Fruit fly (Drosophila melanogaster) whole organism, wandering third instar larva: ENCODE results near the gene CG34429.

Experiments used
- Abd-B ChIP-seq: fragments of >200 bp; optimal IDR thresholded peaks from 2 replicates; lab custom pipeline; 2017; ENCODE audit warnings: missing biosample characterization, missing genetic modification characterization
- CG32264 ChIP-seq: fragments of 200-800 bp; sonication (Bioruptor generic); optimal IDR thresholded peaks from 2 replicates; lab custom pipeline; 2016; ENCODE audit warnings: missing biosample characterization, missing genetic modification characterization
- CG9705 ChIP-seq: fragments of 200-800 bp; sonication (Bioruptor generic); optimal IDR thresholded peaks from 2 replicates; lab custom pipeline; 2018; ENCODE audit warnings: missing biosample characterization, mild to moderate bottlenecking, missing genetic modification characterization
- CrebA ChIP-seq: fragments of 200-800 bp; sonication (Bioruptor generic); optimal IDR thresholded peaks from 2 replicates; lab custom pipeline; 2016; ENCODE audit warnings: missing biosample characterization, mild to moderate bottlenecking, missing genetic modification characterization, borderline replicate concordance
- Dfd ChIP-seq: fragments of >200 bp; optimal IDR thresholded peaks from 2 replicates; lab custom pipeline; 2017; ENCODE audit warnings: missing biosample characterization, missing genetic modification characterization
- Dif ChIP-seq: fragments of 200-275, 200-300 bp; sonication (Bioruptor generic); optimal IDR thresholded peaks from 2 replicates; lab custom pipeline; 2018; ENCODE audit warnings: missing biosample characterization, missing genetic modification characterization; ENCODE audit not compliant: partially characterized antibody
- GATAd ChIP-seq: sonication (Bioruptor generic); optimal IDR thresholded peaks from 2 replicates; lab custom pipeline; 2016; ENCODE audit warnings: missing biosample characterization, missing genetic modification characterization
- HLH106 ChIP-seq: fragments of 200-800 bp; optimal IDR thresholded peaks from 3 replicates; lab custom pipeline; 2019; ENCODE audit warnings: missing biosample characterization, mild to moderate bottlenecking, missing genetic modification characterization, moderate library complexity
- Hnf4 ChIP-seq: fragments of 200-800 bp; sonication (Bioruptor generic); optimal IDR thresholded peaks from 2 replicates; lab custom pipeline; 2016; ENCODE audit warnings: missing biosample characterization, mild to moderate bottlenecking, missing genetic modification characterization
- Hr78 ChIP-seq: fragments of >200 bp; optimal IDR thresholded peaks from 2 replicates; lab custom pipeline; 2017; ENCODE audit warnings: missing biosample characterization, missing genetic modification characterization
- Hr83 ChIP-seq: fragments of 200-300 bp; sonication (Bioruptor generic); optimal IDR thresholded peaks from 2 replicates; lab custom pipeline; 2016; ENCODE audit warnings: missing biosample characterization, mild to moderate bottlenecking, missing genetic modification characterization, moderate library complexity; ENCODE audit not compliant: poor library complexity, severe bottlenecking
- Jra ChIP-seq: sonication (Bioruptor generic); optimal IDR thresholded peaks from 2 replicates; lab custom pipeline; 2016; ENCODE audit warnings: missing biosample characterization, missing genetic modification characterization
- Mio ChIP-seq: sonication (Bioruptor generic); optimal IDR thresholded peaks from 2 replicates; lab custom pipeline; 2016; ENCODE audit warnings: missing biosample characterization, missing genetic modification characterization
- Myc ChIP-seq: fragments of >200 bp; optimal IDR thresholded peaks from 2 replicates; lab custom pipeline; 2017
- N ChIP-seq: fragments of >200 bp; optimal IDR thresholded peaks from 2 replicates; lab custom pipeline; 2018; ENCODE audit warnings: missing biosample characterization, missing external identifiers, missing genetic modification characterization
- OdsH ChIP-seq: fragments of 200-800 bp; sonication (Bioruptor generic); optimal IDR thresholded peaks from 2 replicates; lab custom pipeline; 2016; ENCODE audit warnings: missing biosample characterization, mild to moderate bottlenecking, missing genetic modification characterization
- Rel ChIP-seq, 2 experiments: fragments of 200-800 bp; sonication (Bioruptor generic) in 1 of 2; optimal IDR thresholded peaks; 2 replicates in 1 of 2; 3 replicates in 1 of 2; lab custom pipeline; 2016 to 2019; ENCODE audit warnings: mild to moderate bottlenecking in 2 of 2, missing biosample characterization in 2 of 2, missing genetic modification characterization in 2 of 2, moderate library complexity in 1 of 2
- Sp1 ChIP-seq: fragments of 200-800 bp; sonication (Bioruptor generic); optimal IDR thresholded peaks from 3 replicates; lab custom pipeline; 2019; ENCODE audit warnings: missing biosample characterization, mild to moderate bottlenecking, missing genetic modification characterization, moderate library complexity
- Vsx2 ChIP-seq: fragments of 200-300, 225-300 bp; sonication (Bioruptor generic); optimal IDR thresholded peaks from 2 replicates; lab custom pipeline; 2018; ENCODE audit warnings: missing biosample characterization, missing genetic modification characterization; ENCODE audit not compliant: partially characterized antibody
- br ChIP-seq: fragments of 200-800 bp; sonication (Bioruptor generic); optimal IDR thresholded peaks from 2 replicates; lab custom pipeline; 2016; ENCODE audit warnings: missing biosample characterization, missing genetic modification characterization
- brk ChIP-seq: fragments of 200-800 bp; sonication (Bioruptor generic); optimal IDR thresholded peaks from 2 replicates; lab custom pipeline; 2016; ENCODE audit warnings: missing biosample characterization, mild to moderate bottlenecking, missing genetic modification characterization
- dl ChIP-seq, 2 experiments: fragments of 175-275, 200-275 bp in 1 of 2; fragments of 200-275 bp in 1 of 2; sonication (Bioruptor generic); optimal IDR thresholded peaks; lab custom pipeline; 2018; ENCODE audit warnings: mild to moderate bottlenecking in 2 of 2, missing biosample characterization in 2 of 2, missing genetic modification characterization in 2 of 2, moderate library complexity in 2 of 2; ENCODE audit not compliant: partially characterized antibody in 2 of 2, insufficient read depth in 1 of 2
- dmrt93B ChIP-seq: fragments of 200-800 bp; sonication (Bioruptor generic); optimal IDR thresholded peaks from 2 replicates; lab custom pipeline; 2018; ENCODE audit warnings: missing biosample characterization, mild to moderate bottlenecking, missing genetic modification characterization
- dsf ChIP-seq: sonication (Bioruptor generic); optimal IDR thresholded peaks from 2 replicates; lab custom pipeline; 2016; ENCODE audit warnings: missing biosample characterization, missing genetic modification characterization, borderline replicate concordance
- ey ChIP-seq: fragments of 200-800 bp; sonication (Bioruptor generic); optimal IDR thresholded peaks from 2 replicates; lab custom pipeline; 2016; ENCODE audit warnings: missing biosample characterization, missing genetic modification characterization
- foxo ChIP-seq, 2 experiments: fragments of 200-800 bp; sonication (Bioruptor generic); optimal IDR thresholded peaks; 2 replicates in 1 of 2; 3 replicates in 1 of 2; lab custom pipeline; 2016 to 2017; ENCODE audit warnings: missing biosample characterization in 2 of 2, missing genetic modification characterization in 2 of 2
- fru ChIP-seq: fragments of 200-800 bp; sonication (Bioruptor generic); optimal IDR thresholded peaks from 3 replicates; lab custom pipeline; 2016; ENCODE audit warnings: missing biosample characterization, mild to moderate bottlenecking, missing genetic modification characterization
- h ChIP-seq: fragments of 200-800 bp; sonication (Bioruptor generic); optimal IDR thresholded peaks from 3 replicates; lab custom pipeline; 2016; ENCODE audit warnings: missing biosample characterization, mild to moderate bottlenecking, missing genetic modification characterization
- jim ChIP-seq: fragments of 175-275, 200-325 bp; sonication (Bioruptor generic); optimal IDR thresholded peaks from 2 replicates; lab custom pipeline; 2016; ENCODE audit warnings: missing biosample characterization, mild to moderate bottlenecking, missing genetic modification characterization
- lola ChIP-seq: fragments of >200 bp; optimal IDR thresholded peaks from 2 replicates; lab custom pipeline; 2017; ENCODE audit warnings: missing biosample characterization, missing genetic modification characterization
- pan ChIP-seq: fragments of >200 bp; optimal IDR thresholded peaks from 2 replicates; lab custom pipeline; 2017
- psq ChIP-seq: fragments of 200-800 bp; sonication (Bioruptor generic); optimal IDR thresholded peaks from 3 replicates; lab custom pipeline; 2017; ENCODE audit warnings: missing biosample characterization, mild to moderate bottlenecking, missing genetic modification characterization, moderate library complexity
- rgr ChIP-seq: fragments of 200-800 bp; sonication (Bioruptor generic); optimal IDR thresholded peaks from 3 replicates; lab custom pipeline; 2016; ENCODE audit warnings: missing biosample characterization, mild to moderate bottlenecking, missing genetic modification characterization
- sage ChIP-seq: fragments of 200-800 bp; sonication (Bioruptor generic); optimal IDR thresholded peaks from 2 replicates; lab custom pipeline; 2016; ENCODE audit warnings: missing biosample characterization, mild to moderate bottlenecking, missing genetic modification characterization
- sv ChIP-seq: fragments of 200-800 bp; sonication (Bioruptor generic); optimal IDR thresholded peaks from 3 replicates; lab custom pipeline; 2016; ENCODE audit warnings: missing biosample characterization, missing genetic modification characterization
- tai ChIP-seq: sonication (Bioruptor generic); optimal IDR thresholded peaks from 2 replicates; lab custom pipeline; 2016; ENCODE audit warnings: missing biosample characterization, missing genetic modification characterization
- usp ChIP-seq: fragments of >200 bp; optimal IDR thresholded peaks from 2 replicates; lab custom pipeline; 2017; ENCODE audit warnings: missing biosample characterization, missing genetic modification characterization
- woc ChIP-seq: sonication (Bioruptor generic); optimal IDR thresholded peaks from 2 replicates; lab custom pipeline; 2016; ENCODE audit warnings: missing biosample characterization, mild to moderate bottlenecking, missing genetic modification characterization

Gene CG34429

dm6 chr3L:13022160-13022853 is 40.5 kb upstream of the CG34429 start, which contains the start of gene Adk2:
Gene Adk2, minus strand, starts transcription at chr3L:13022688.
- TF ChIP-seq dsf = no peak
- peak; percentile 39 for TF ChIP-seq Hr83 (GFP tag; lab: Kevin White, UChicago)
- peak; percentile 10 for TF ChIP-seq h
- TF ChIP-seq rgr = peak; percentile 40
- no peak for TF ChIP-seq Rel (GFP tag; optimal IDR thresholded peaks at IDR 0.05; lab: Kevin White, UChicago)
- TF ChIP-seq Rel (tag; optimal IDR thresholded peaks at IDR 0.05; lab: Kevin White, UChicago) = peak; percentile 78
- no peak for TF ChIP-seq ey (GFP tag; lab: Kevin White, UChicago)
- TF ChIP-seq N (GFP tag; lab: Kevin White, UChicago) = no peak

DNA sequence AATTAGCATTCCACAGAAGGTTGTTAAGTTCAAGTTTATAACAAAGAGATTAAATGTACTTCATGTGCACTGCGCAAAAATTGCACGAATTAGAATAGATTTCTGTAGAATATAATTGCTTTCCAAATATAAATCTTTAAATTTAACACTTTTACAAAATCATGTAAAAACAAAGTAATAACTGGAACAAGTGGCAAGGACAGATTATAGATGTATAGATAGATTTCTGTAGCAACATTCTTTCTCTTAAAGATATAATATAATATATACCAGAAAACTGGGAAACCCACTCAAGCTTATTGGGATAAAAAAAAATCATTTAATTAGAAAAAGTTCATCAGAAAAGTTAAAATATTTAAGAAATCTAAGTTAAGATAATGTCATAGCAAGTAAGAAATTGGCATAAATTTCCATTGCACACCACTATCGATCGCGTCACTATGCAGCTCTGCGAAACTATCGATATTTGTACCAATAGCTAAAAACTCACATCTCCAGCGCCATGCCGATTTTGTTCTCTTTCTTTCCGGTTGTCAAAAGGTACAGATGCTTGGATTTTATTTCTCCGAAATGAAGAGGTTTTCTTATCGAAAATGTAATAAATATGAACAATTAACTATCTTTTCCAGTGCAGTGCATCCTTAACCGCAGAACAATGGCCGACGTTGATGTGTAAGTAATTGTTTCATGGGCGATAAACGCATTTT is 39.8 kb upstream of the CG34429 start, which contains the start of gene RpS12:
TSS of gene RpS12 (plus strand) at position 499 of the 707 bp plus-strand sequence.
- no peak for TF ChIP-seq usp
- peak; percentile 71 for TF ChIP-seq Hnf4 (GFP tag; lab: Kevin White, UChicago)
- peak; percentile 81 for TF ChIP-seq dmrt93B (GFP tag; lab: Kevin White, UChicago)
- TF ChIP-seq HLH106 (tag; lab: Kevin White, UChicago) = peak; percentile 50
- TF ChIP-seq woc = peak; percentile 61
- peak; percentile 32 for TF ChIP-seq Dif
- no peak for TF ChIP-seq OdsH (GFP tag; lab: Kevin White, UChicago)
- no peak for TF ChIP-seq Vsx2 (GFP tag; lab: Kevin White, UChicago)
- TF ChIP-seq Sp1 = peak; percentile 78
- peak; percentile 57 for TF ChIP-seq Mio (GFP tag; lab: Kevin White, UChicago)
- peak; percentile 40 for TF ChIP-seq Jra (GFP tag; lab: Kevin White, UChicago)
- peak; percentile 27 for TF ChIP-seq ey (GFP tag; lab: Kevin White, UChicago)
- no peak for TF ChIP-seq pan (lab: Kevin White, UChicago)
- peak; percentile 56 for TF ChIP-seq psq (GFP tag; lab: Kevin White, UChicago)
- no peak for TF ChIP-seq Dfd (GFP tag; lab: Kevin White, UChicago)
- TF ChIP-seq jim (GFP tag; lab: Kevin White, UChicago) = no peak
- peak; percentile 18 for TF ChIP-seq Hr78
- TF ChIP-seq tai (GFP tag; lab: Kevin White, UChicago) = peak; percentile 70
- TF ChIP-seq GATAd = no peak
- TF ChIP-seq lola (GFP tag; lab: Kevin White, UChicago) = no peak
- peak; percentile 82 for TF ChIP-seq sv (GFP tag; lab: Kevin White, UChicago)
- peak; percentile 40 for TF ChIP-seq dsf
- peak; percentile 96 for TF ChIP-seq Hr83 (GFP tag; lab: Kevin White, UChicago)
- peak; percentile 56 for TF ChIP-seq brk (GFP tag; lab: Kevin White, UChicago)
- TF ChIP-seq CG32264 (GFP tag; lab: Kevin White, UChicago) = no peak
- peak; percentile 36 for TF ChIP-seq sage
- peak; percentile 79 for TF ChIP-seq CG9705
- TF ChIP-seq h = peak; percentile 58
- TF ChIP-seq Myc = peak; percentile 61
- TF ChIP-seq N (GFP tag; lab: Kevin White, UChicago) = peak; percentile 87
- no peak for TF ChIP-seq Rel (GFP tag; optimal IDR thresholded peaks at IDR 0.05; lab: Kevin White, UChicago)
- TF ChIP-seq Rel (tag; optimal IDR thresholded peaks at IDR 0.05; lab: Kevin White, UChicago) = peak; percentile 39
- no peak for TF ChIP-seq Abd-B
- TF ChIP-seq fru (GFP tag; lab: Kevin White, UChicago) = peak; percentile 61
- TF ChIP-seq CrebA = no peak
- peak; percentile 57 for TF ChIP-seq br (GFP tag; lab: Kevin White, UChicago)
- peak in 1 of 2 experiments; percentile 63 for TF ChIP-seq foxo (GFP tag; optimal IDR thresholded peaks at IDR 0.05; lab: Kevin White, UChicago)
- TF ChIP-seq rgr = peak; percentile 79
- TF ChIP-seq dl (GFP tag; optimal IDR thresholded peaks at IDR 0.05; lab: Kevin White, UChicago; ENCODE audit: insufficient read depth in 1 of 2, partially characterized antibody in 2 of 2) = no peak
- TF ChIP-seq, all 38 proteins: peak for 26
